Worm (Caenorhabditis elegans) whole organism, midembryonic: ENCODE data around the gene Y45F10D.6.

ENCODE experiments used
- T22C8.4 ChIP-seq: fragments of 200-800 bp; sonication (Bioruptor generic); IDR thresholded peaks from 2 replicates; pipeline ENCODE4 v1.3.6; 2022; ENCODE audit warnings: missing genetic modification characterization, missing compliant biosample characterization
- cog-1 ChIP-seq: sonication (generic microtip); optimal IDR thresholded peaks from 2 replicates; lab custom pipeline; 2016; ENCODE audit warnings: missing genetic modification characterization, missing compliant biosample characterization
- flt-1 ChIP-seq: fragments of 200-800 bp; sonication (Bioruptor generic); IDR thresholded peaks from 2 replicates; pipeline ENCODE4 v1.3.6; 2022; ENCODE audit warnings: missing genetic modification characterization, missing compliant biosample characterization
- klf-2 ChIP-seq: fragments of 200-800 bp; sonication (Bioruptor generic); conservative IDR thresholded peaks from 2 replicates; pipeline ENCODE4 v1.3.6; 2022; ENCODE audit warnings: missing genetic modification reagents, missing genetic modification characterization, missing compliant biosample characterization
- med-1 ChIP-seq: sonication (generic microtip); optimal IDR thresholded peaks from 2 replicates; lab custom pipeline; 2017; ENCODE audit warnings: missing genetic modification characterization, mild to moderate bottlenecking, missing compliant biosample characterization, antibody characterized with exemption, missing genetic modification reagents; ENCODE audit not compliant: insufficient read depth
- ref-1 ChIP-seq: fragments of 200-800 bp; sonication (Bioruptor generic); conservative IDR thresholded peaks from 2 replicates; pipeline ENCODE4 v1.3.6; 2022; ENCODE audit warnings: missing genetic modification reagents, missing genetic modification characterization, missing compliant biosample characterization
- tab-1 ChIP-seq: fragments of 200-800 bp; sonication (Bioruptor generic); IDR thresholded peaks from 2 replicates; pipeline ENCODE4 v1.3.6; 2022; ENCODE audit warnings: missing genetic modification characterization, missing compliant biosample characterization
- ztf-23 ChIP-seq: fragments of 200-800 bp; sonication (Bioruptor generic); IDR thresholded peaks from 2 replicates; pipeline ENCODE4 v1.3.6; 2022; ENCODE audit warnings: missing genetic modification reagents, missing genetic modification characterization, missing compliant biosample characterization
- ztf-29 ChIP-seq: fragments of 200-800 bp; sonication (Bioruptor generic); IDR thresholded peaks from 2 replicates; pipeline ENCODE4 v1.3.6; 2022; ENCODE audit warnings: missing genetic modification reagents, missing genetic modification characterization, missing compliant biosample characterization

DNA sequence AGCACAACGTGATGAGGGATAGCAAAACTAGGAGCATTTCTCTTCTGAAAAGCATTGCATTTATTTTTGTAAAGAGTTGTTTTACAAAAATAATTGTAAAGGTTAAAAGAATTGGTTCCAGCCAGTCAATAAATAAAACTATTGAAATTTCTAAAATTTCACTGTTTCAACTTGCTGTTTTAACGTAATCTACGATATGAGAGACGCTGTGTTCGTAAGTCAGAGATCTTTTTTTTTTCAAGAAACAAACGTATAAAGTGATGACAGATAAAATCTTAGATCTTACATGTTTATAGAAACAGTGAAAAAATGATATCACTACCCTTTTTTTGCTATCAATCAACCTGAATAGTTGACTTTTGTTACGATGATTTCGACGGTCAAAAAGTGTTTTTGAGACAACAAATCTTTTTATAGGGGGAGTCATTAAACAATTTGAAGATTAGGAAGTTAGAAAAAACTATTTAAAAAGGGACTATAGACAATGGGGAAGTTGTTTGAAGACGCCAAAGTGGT lies at the start of gene Y45F10D.6:
- TF ChIP-seq ref-1 (GFP tag; lab: Robert Waterston, UW) (no peak), ztf-23 (GFP tag; lab: Robert Waterston, UW) (no peak), T22C8.4 (GFP tag; lab: Robert Waterston, UW) (no peak), klf-2 (GFP tag; lab: Robert Waterston, UW) (no peak), cog-1 (tag; lab: Kevin White, UChicago) (no peak), flt-1 (GFP tag; lab: Robert Waterston, UW) (no peak), med-1 (no peak), tab-1 (GFP tag; lab: Robert Waterston, UW) (no peak), ztf-29 (GFP tag; lab: Robert Waterston, UW) (no peak)
